Worm (Caenorhabditis elegans): ENCODE results near the gene hlh-29.
"Not testable (repeated sequence)": the region's sequence is repeated elsewhere in the genome, so short reads cannot be mapped to it uniquely, and the experiment has no call there.

The hlh-29 gene

DNA sequence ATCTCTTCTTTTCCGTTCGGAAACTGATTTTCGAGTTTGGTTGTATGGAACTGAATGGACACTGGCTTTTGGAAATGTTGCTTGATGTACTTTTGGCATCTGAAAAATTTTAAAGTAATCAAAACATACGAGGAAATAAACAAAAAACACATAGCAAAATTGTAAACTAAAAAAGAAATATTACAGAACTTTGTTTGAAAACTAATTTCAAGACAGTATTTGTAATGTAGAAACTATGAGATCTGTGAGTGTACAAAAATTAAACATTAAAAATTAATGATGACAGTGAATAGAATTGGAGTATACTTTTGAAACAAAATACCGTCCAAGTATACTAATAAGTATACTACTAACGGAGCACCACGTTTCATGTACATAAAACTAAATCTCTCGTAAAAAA, at the start of gene hlh-29:
Gene hlh-29 (minus strand): TSS at position 101 of the 400 bp plus-strand sequence.
- not testable (repeated sequence) for TF ChIP-seq tbx-7, che-1, ttx-3 (tag; optimal IDR thresholded peaks at IDR 0.05)

DNA sequence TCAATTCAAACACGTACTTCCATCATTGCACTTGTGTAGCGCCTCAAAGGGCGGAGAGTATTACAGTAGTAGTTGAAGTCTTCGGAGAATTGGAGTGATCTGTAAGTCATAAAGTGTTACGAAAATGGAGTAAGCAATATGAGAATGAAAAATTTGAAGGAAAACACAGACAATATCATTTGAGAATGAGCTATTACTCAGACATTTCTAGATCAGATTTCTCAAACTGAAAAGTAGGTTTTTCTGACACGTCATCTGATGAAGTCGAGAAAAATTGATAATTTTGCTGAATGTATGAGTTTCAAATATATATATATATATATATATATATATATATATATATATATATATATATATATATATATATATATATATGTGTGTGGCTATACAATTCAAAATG, 31.3 kb upstream of the hlh-29 start, which contains the start of gene frpr-7:
Gene frpr-7 (minus strand): TSS at position 101 of the 400 bp plus-strand sequence.
- no peak for TF ChIP-seq madf-2 (tag; optimal IDR thresholded peaks at IDR 0.05)
- TF ChIP-seq pha-4 (tag; optimal IDR thresholded peaks at IDR 0.05): no peak
- no peak for TF ChIP-seq unc-3 (GFP tag; conservative IDR thresholded peaks at IDR 0.05)
- TF ChIP-seq unc-3 (tag; optimal IDR thresholded peaks at IDR 0.05): no peak
- no peak for TF ChIP-seq ceh-2 (tag; optimal IDR thresholded peaks at IDR 0.05)
- no peak for TF ChIP-seq dmd-4 (tag; optimal IDR thresholded peaks at IDR 0.05; ENCODE audit: borderline replicate concordance)
- TF ChIP-seq npax-4 (tag; optimal IDR thresholded peaks at IDR 0.05): no peak

DNA sequence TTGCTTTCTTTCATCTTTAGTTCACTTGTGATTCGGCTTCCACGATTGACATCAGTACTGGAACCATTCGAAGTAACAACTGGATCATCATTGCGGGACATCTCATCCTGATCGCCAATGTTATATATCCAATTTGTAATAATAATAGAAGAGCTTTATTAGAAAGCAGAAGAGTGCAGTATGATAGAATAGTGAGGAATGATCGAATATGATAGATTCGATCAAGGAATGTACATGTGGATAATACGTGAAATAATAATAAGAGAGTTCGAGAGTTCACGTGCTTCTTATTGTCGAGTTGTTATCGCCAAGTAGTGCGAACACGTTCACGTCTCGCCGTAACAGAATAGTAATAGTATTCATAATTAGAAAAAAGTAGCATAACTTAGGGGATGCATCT, 30.6 kb upstream of the hlh-29 start, which contains the start of gene F39B3.3:
Gene F39B3.3 (minus strand): TSS at position 101 of the 400 bp plus-strand sequence.
- TF ChIP-seq unc-3 (GFP tag; conservative IDR thresholded peaks at IDR 0.05); unc-3 (tag; optimal IDR thresholded peaks at IDR 0.05); pat-9 (tag; optimal IDR thresholded peaks at IDR 0.05); sox-4 (tag; optimal IDR thresholded peaks at IDR 0.05): not testable (repeated sequence)

DNA sequence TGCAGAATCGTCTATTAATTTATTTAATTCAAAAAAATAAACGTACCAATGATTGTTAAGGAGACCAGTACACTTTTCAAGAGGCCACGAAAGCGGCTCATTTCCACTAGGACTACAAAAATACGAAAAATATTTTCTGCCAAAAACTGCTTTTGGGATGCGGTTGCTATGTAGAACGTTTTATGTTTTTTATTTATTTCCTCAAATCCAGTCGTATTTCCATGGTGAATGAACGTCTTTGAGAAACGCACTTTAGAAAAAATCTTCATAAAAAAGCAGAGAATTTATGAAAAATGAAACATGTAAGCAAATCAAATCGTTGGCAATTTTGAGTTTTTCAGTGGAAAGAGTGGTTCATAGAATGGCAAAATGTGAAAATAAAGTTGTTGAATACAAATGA, 18.9 kb upstream of the hlh-29 start, which contains the start of gene F39B3.7:
Gene F39B3.7 (minus strand): TSS at position 101 of the 400 bp plus-strand sequence.
- no peak for TF ChIP-seq dmd-4 (tag; optimal IDR thresholded peaks at IDR 0.05; ENCODE audit: borderline replicate concordance)
- TF ChIP-seq syd-9 (tag; optimal IDR thresholded peaks at IDR 0.05): no peak
- TF ChIP-seq F13H6.1 (tag; optimal IDR thresholded peaks at IDR 0.05): no peak
- TF ChIP-seq pat-9 (tag; optimal IDR thresholded peaks at IDR 0.05): no peak
- TF ChIP-seq odd-2 (tag; optimal IDR thresholded peaks at IDR 0.05): no peak
- no peak for TF ChIP-seq madf-2 (tag; optimal IDR thresholded peaks at IDR 0.05)
- TF ChIP-seq T23F11.4 (GFP tag; optimal IDR thresholded peaks at IDR 0.05): no peak

DNA sequence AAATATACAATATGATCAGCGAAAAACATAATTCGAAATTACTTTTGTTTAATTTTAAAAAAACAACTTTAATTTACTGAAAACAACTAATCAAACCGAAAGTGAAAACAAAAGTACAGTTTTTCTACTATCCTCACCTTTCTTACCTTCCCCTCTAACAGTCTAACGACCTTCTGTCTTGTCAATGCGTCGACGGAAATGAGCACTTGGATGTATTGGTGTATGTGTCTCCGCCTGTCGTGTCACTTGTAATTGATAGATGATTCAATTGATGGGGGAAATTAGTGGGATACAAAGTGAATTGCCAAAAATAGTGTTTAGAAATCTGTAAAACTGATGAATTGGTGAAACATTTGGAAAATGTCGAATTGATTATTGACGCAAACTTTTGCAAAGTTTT, 15.0 kb upstream of the hlh-29 start, which contains the start of gene F31A3.5:
Gene F31A3.5 (minus strand): TSS at position 200 of the 400 bp plus-strand sequence.
- TF ChIP-seq unc-55 (GFP tag; optimal IDR thresholded peaks at IDR 0.05) (peak; percentile 61), elt-2 (tag; optimal IDR thresholded peaks at IDR 0.05) (no peak)

DNA sequence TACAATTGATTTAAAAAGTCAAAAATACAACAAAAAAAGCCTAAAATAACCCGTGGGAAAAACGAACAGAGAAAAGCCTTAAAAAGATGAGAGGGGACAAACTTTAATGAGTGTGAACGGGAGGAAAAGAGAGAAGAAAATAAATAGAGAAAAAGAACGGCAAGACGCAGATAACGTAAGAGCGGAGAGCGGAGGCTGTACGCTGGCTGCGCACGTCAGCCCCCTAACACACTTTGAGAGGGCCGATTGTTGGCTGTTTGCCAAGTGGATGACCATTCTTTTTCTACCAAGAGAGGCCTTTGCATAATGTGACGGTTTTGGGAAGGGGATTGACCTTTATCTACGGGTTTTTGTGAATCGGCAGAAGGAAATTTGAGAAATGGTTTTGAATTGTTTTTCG, 13.8 kb upstream of the hlh-29 start:
- TF ChIP-seq unc-3 (GFP tag; conservative IDR thresholded peaks at IDR 0.05) (no peak), unc-3 (tag; optimal IDR thresholded peaks at IDR 0.05) (no peak), unc-55 (GFP tag; optimal IDR thresholded peaks at IDR 0.05) (peak; percentile 41), unc-42 (tag; optimal IDR thresholded peaks at IDR 0.05) (peak; percentile 5), sdc-2 (tag; optimal IDR thresholded peaks at IDR 0.05) (peak; percentile 58), tbx-2 (tag; optimal IDR thresholded peaks at IDR 0.05) (peak; percentile 5)

DNA sequence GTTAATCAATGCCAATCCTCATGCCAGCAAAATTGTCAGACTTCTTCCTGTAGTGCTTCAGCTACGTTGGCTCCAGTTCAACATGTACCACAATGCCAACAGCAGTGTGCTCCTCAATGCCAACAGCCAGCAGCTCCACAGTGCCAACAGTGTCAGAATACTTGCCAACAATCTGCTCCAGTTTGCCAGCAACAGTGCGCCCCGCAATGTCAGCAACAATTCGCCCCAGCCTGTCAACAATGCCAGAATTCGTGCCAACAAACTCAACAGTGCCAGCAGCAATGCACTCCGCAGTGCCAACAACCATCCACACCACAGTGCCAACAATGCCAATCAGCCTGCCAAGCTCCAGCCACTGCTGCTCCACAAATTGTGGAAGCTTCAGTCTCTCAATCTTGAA, 5.3 kb upstream of the hlh-29 start:
- TF ChIP-seq npax-4 (tag; optimal IDR thresholded peaks at IDR 0.05) (no peak), ceh-2 (tag; optimal IDR thresholded peaks at IDR 0.05) (no peak), pag-3 (tag; optimal IDR thresholded peaks at IDR 0.05; ENCODE audit: borderline replicate concordance) (no peak), F13H6.1 (tag; optimal IDR thresholded peaks at IDR 0.05) (no peak), ceh-14 (tag; optimal IDR thresholded peaks at IDR 0.05) (no peak), ttx-3 (tag; optimal IDR thresholded peaks at IDR 0.05) (no peak), C08G9.2 (tag; optimal IDR thresholded peaks at IDR 0.05) (no peak), lin-11 (tag; optimal IDR thresholded peaks at IDR 0.05) (no peak), sdc-2 (tag; optimal IDR thresholded peaks at IDR 0.05) (no peak), pat-9 (tag; optimal IDR thresholded peaks at IDR 0.05) (no peak), nhr-232 (tag; optimal IDR thresholded peaks at IDR 0.05) (no peak)

DNA sequence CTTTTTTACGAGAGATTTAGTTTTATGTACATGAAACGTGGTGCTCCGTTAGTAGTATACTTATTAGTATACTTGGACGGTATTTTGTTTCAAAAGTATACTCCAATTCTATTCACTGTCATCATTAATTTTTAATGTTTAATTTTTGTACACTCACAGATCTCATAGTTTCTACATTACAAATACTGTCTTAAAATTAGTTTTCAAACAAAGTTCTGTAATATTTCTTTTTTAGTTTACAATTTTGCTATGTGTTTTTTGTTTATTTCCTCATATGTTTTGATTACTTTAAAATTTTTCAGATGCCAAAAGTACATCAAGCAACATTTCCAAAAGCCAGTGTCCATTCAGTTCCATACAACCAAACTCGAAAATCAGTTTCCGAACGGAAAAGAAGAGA, 2.3 kb upstream of the hlh-29 start, which contains the start of gene hlh-28:
Gene hlh-28 (plus strand): TSS at position 301 of the 400 bp plus-strand sequence.
- not testable (repeated sequence) for TF ChIP-seq lin-11 (tag; optimal IDR thresholded peaks at IDR 0.05); dmd-4 (tag; optimal IDR thresholded peaks at IDR 0.05; ENCODE audit: borderline replicate concordance); ceh-24 (tag; optimal IDR thresholded peaks at IDR 0.05)

Data from whole organism, late embryonic.